Fruit fly (Drosophila melanogaster) whole organism, wandering third instar larva: Measurements from ENCODE around the gene Fibp.
A peak's percentile ranks its signal among the peaks of the same experiment; 100 is the strongest.

Experiments
- Abd-B ChIP-seq: fragments of >200 bp; optimal IDR thresholded peaks from 2 replicates; lab custom pipeline; 2017; ENCODE audit warnings: missing biosample characterization, missing genetic modification characterization
- CG32264 ChIP-seq: fragments of 200-800 bp; sonication (Bioruptor generic); optimal IDR thresholded peaks from 2 replicates; lab custom pipeline; 2016; ENCODE audit warnings: missing biosample characterization, missing genetic modification characterization
- CG9705 ChIP-seq: fragments of 200-800 bp; sonication (Bioruptor generic); optimal IDR thresholded peaks from 2 replicates; lab custom pipeline; 2018; ENCODE audit warnings: missing biosample characterization, mild to moderate bottlenecking, missing genetic modification characterization
- CrebA ChIP-seq: fragments of 200-800 bp; sonication (Bioruptor generic); optimal IDR thresholded peaks from 2 replicates; lab custom pipeline; 2016; ENCODE audit warnings: missing biosample characterization, mild to moderate bottlenecking, missing genetic modification characterization, borderline replicate concordance
- Dfd ChIP-seq: fragments of >200 bp; optimal IDR thresholded peaks from 2 replicates; lab custom pipeline; 2017; ENCODE audit warnings: missing biosample characterization, missing genetic modification characterization
- Dif ChIP-seq: fragments of 200-275, 200-300 bp; sonication (Bioruptor generic); optimal IDR thresholded peaks from 2 replicates; lab custom pipeline; 2018; ENCODE audit warnings: missing biosample characterization, missing genetic modification characterization; ENCODE audit not compliant: partially characterized antibody
- GATAd ChIP-seq: sonication (Bioruptor generic); optimal IDR thresholded peaks from 2 replicates; lab custom pipeline; 2016; ENCODE audit warnings: missing biosample characterization, missing genetic modification characterization
- HLH106 ChIP-seq: fragments of 200-800 bp; optimal IDR thresholded peaks from 3 replicates; lab custom pipeline; 2019; ENCODE audit warnings: missing biosample characterization, mild to moderate bottlenecking, missing genetic modification characterization, moderate library complexity
- Hr83 ChIP-seq: fragments of 200-300 bp; sonication (Bioruptor generic); optimal IDR thresholded peaks from 2 replicates; lab custom pipeline; 2016; ENCODE audit warnings: missing biosample characterization, mild to moderate bottlenecking, missing genetic modification characterization, moderate library complexity; ENCODE audit not compliant: poor library complexity, severe bottlenecking
- Jra ChIP-seq: sonication (Bioruptor generic); optimal IDR thresholded peaks from 2 replicates; lab custom pipeline; 2016; ENCODE audit warnings: missing biosample characterization, missing genetic modification characterization
- Mio ChIP-seq: sonication (Bioruptor generic); optimal IDR thresholded peaks from 2 replicates; lab custom pipeline; 2016; ENCODE audit warnings: missing biosample characterization, missing genetic modification characterization
- Myc ChIP-seq: fragments of >200 bp; optimal IDR thresholded peaks from 2 replicates; lab custom pipeline; 2017
- N ChIP-seq: fragments of >200 bp; optimal IDR thresholded peaks from 2 replicates; lab custom pipeline; 2018; ENCODE audit warnings: missing biosample characterization, missing external identifiers, missing genetic modification characterization
- OdsH ChIP-seq: fragments of 200-800 bp; sonication (Bioruptor generic); optimal IDR thresholded peaks from 2 replicates; lab custom pipeline; 2016; ENCODE audit warnings: missing biosample characterization, mild to moderate bottlenecking, missing genetic modification characterization
- Rel ChIP-seq, 2 experiments: fragments of 200-800 bp; sonication (Bioruptor generic) in 1 of 2; optimal IDR thresholded peaks; 2 replicates in 1 of 2; 3 replicates in 1 of 2; lab custom pipeline; 2016 to 2019; ENCODE audit warnings: mild to moderate bottlenecking in 2 of 2, missing biosample characterization in 2 of 2, missing genetic modification characterization in 2 of 2, moderate library complexity in 1 of 2
- Sp1 ChIP-seq: fragments of 200-800 bp; sonication (Bioruptor generic); optimal IDR thresholded peaks from 3 replicates; lab custom pipeline; 2019; ENCODE audit warnings: missing biosample characterization, mild to moderate bottlenecking, missing genetic modification characterization, moderate library complexity
- Vsx2 ChIP-seq: fragments of 200-300, 225-300 bp; sonication (Bioruptor generic); optimal IDR thresholded peaks from 2 replicates; lab custom pipeline; 2018; ENCODE audit warnings: missing biosample characterization, missing genetic modification characterization; ENCODE audit not compliant: partially characterized antibody
- br ChIP-seq: fragments of 200-800 bp; sonication (Bioruptor generic); optimal IDR thresholded peaks from 2 replicates; lab custom pipeline; 2016; ENCODE audit warnings: missing biosample characterization, missing genetic modification characterization
- brk ChIP-seq: fragments of 200-800 bp; sonication (Bioruptor generic); optimal IDR thresholded peaks from 2 replicates; lab custom pipeline; 2016; ENCODE audit warnings: missing biosample characterization, mild to moderate bottlenecking, missing genetic modification characterization
- dl ChIP-seq, 2 experiments: fragments of 175-275, 200-275 bp in 1 of 2; fragments of 200-275 bp in 1 of 2; sonication (Bioruptor generic); optimal IDR thresholded peaks; lab custom pipeline; 2018; ENCODE audit warnings: mild to moderate bottlenecking in 2 of 2, missing biosample characterization in 2 of 2, missing genetic modification characterization in 2 of 2, moderate library complexity in 2 of 2; ENCODE audit not compliant: partially characterized antibody in 2 of 2, insufficient read depth in 1 of 2
- dmrt93B ChIP-seq: fragments of 200-800 bp; sonication (Bioruptor generic); optimal IDR thresholded peaks from 2 replicates; lab custom pipeline; 2018; ENCODE audit warnings: missing biosample characterization, mild to moderate bottlenecking, missing genetic modification characterization
- ey ChIP-seq: fragments of 200-800 bp; sonication (Bioruptor generic); optimal IDR thresholded peaks from 2 replicates; lab custom pipeline; 2016; ENCODE audit warnings: missing biosample characterization, missing genetic modification characterization
- foxo ChIP-seq, 2 experiments: fragments of 200-800 bp; sonication (Bioruptor generic); optimal IDR thresholded peaks; 2 replicates in 1 of 2; 3 replicates in 1 of 2; lab custom pipeline; 2016 to 2017; ENCODE audit warnings: missing biosample characterization in 2 of 2, missing genetic modification characterization in 2 of 2
- fru ChIP-seq: fragments of 200-800 bp; sonication (Bioruptor generic); optimal IDR thresholded peaks from 3 replicates; lab custom pipeline; 2016; ENCODE audit warnings: missing biosample characterization, mild to moderate bottlenecking, missing genetic modification characterization
- h ChIP-seq: fragments of 200-800 bp; sonication (Bioruptor generic); optimal IDR thresholded peaks from 3 replicates; lab custom pipeline; 2016; ENCODE audit warnings: missing biosample characterization, mild to moderate bottlenecking, missing genetic modification characterization
- jim ChIP-seq: fragments of 175-275, 200-325 bp; sonication (Bioruptor generic); optimal IDR thresholded peaks from 2 replicates; lab custom pipeline; 2016; ENCODE audit warnings: missing biosample characterization, mild to moderate bottlenecking, missing genetic modification characterization
- pan ChIP-seq: fragments of >200 bp; optimal IDR thresholded peaks from 2 replicates; lab custom pipeline; 2017
- psq ChIP-seq: fragments of 200-800 bp; sonication (Bioruptor generic); optimal IDR thresholded peaks from 3 replicates; lab custom pipeline; 2017; ENCODE audit warnings: missing biosample characterization, mild to moderate bottlenecking, missing genetic modification characterization, moderate library complexity
- rgr ChIP-seq: fragments of 200-800 bp; sonication (Bioruptor generic); optimal IDR thresholded peaks from 3 replicates; lab custom pipeline; 2016; ENCODE audit warnings: missing biosample characterization, mild to moderate bottlenecking, missing genetic modification characterization
- sage ChIP-seq: fragments of 200-800 bp; sonication (Bioruptor generic); optimal IDR thresholded peaks from 2 replicates; lab custom pipeline; 2016; ENCODE audit warnings: missing biosample characterization, mild to moderate bottlenecking, missing genetic modification characterization
- tai ChIP-seq: sonication (Bioruptor generic); optimal IDR thresholded peaks from 2 replicates; lab custom pipeline; 2016; ENCODE audit warnings: missing biosample characterization, missing genetic modification characterization
- usp ChIP-seq: fragments of >200 bp; optimal IDR thresholded peaks from 2 replicates; lab custom pipeline; 2017; ENCODE audit warnings: missing biosample characterization, missing genetic modification characterization

Gene Fibp

DNA sequence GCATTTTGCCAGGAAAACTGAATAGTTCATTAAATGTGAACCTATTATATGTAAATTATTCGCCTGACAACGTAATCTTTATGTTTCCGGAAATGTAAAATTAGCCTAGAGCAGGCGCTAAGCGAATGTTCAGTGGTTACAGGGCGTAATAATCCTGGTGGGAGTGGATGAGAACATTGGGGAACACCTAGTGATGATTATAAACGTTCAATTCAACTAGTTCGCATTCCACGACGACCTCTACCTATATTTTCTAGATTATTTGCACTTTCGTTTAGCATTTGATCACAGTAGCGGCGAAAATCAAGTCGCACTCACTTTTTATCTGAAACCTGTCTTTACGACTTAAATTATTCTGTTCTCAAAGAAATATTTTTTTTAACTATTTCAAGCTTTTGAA is 10.2 kb downstream of the Fibp start:
- TF ChIP-seq fru (GFP tag; lab: Kevin White, UChicago) (no peak), GATAd (GFP tag; lab: Kevin White, UChicago) (no peak), HLH106 (tag; lab: Kevin White, UChicago) (no peak), brk (GFP tag; lab: Kevin White, UChicago) (no peak), Mio (GFP tag; lab: Kevin White, UChicago) (no peak), Hr83 (no peak), psq (GFP tag; lab: Kevin White, UChicago) (no peak), foxo (GFP tag; optimal IDR thresholded peaks at IDR 0.05; lab: Kevin White, UChicago) (no peak), Myc (no peak), dmrt93B (GFP tag; lab: Kevin White, UChicago) (no peak), CrebA (GFP tag; lab: Kevin White, UChicago) (no peak), CG9705 (no peak), br (GFP tag; lab: Kevin White, UChicago) (no peak), dl (GFP tag; optimal IDR thresholded peaks at IDR 0.05; lab: Kevin White, UChicago; ENCODE audit: insufficient read depth in 1 of 2, partially characterized antibody in 2 of 2) (no peak), Sp1 (GFP tag; lab: Kevin White, UChicago) (no peak), N (GFP tag; lab: Kevin White, UChicago) (no peak), h (GFP tag; lab: Kevin White, UChicago) (no peak), Vsx2 (GFP tag; lab: Kevin White, UChicago) (no peak), CG32264 (no peak)

DNA sequence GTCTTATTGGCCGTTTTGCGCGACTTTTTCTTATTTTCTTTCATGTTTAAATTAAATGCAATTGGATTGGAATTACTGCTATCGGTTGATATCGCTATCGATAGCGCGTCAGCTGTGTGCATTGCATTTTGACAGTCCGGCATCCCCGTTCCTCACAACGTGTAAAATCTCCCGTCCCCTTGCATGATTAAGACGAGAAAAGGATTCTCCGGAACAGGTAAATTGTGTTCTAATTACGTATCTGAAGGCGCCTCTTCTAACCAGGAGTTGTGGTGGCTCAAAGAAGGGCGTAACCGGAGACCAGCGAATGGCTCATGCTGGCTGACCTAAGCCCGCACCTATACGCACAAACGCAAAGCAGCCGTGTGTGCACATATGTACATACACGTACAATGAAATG is 10.7 kb downstream of the Fibp start, which contains the start of the genes CG14104 and Kap-alpha1:
Gene CG14104 (minus strand): TSS at position 97 of the 400 bp plus-strand sequence.
Gene Kap-alpha1 (plus strand): TSS at position 130 of the 400 bp plus-strand sequence.
- no peak for TF ChIP-seq Mio (GFP tag; lab: Kevin White, UChicago)
- no peak for TF ChIP-seq pan (lab: Kevin White, UChicago)
- TF ChIP-seq Dfd = no peak
- TF ChIP-seq tai = no peak
- TF ChIP-seq br (GFP tag; lab: Kevin White, UChicago) = no peak
- TF ChIP-seq CG9705 = no peak
- TF ChIP-seq ey (GFP tag; lab: Kevin White, UChicago) = no peak
- TF ChIP-seq Hr83 = no peak
- TF ChIP-seq Sp1 (GFP tag; lab: Kevin White, UChicago) = no peak
- peak; percentile 47 for TF ChIP-seq N (GFP tag; lab: Kevin White, UChicago)
- no peak for TF ChIP-seq Vsx2 (GFP tag; lab: Kevin White, UChicago)
- no peak for TF ChIP-seq GATAd (GFP tag; lab: Kevin White, UChicago)
- no peak for TF ChIP-seq sage (GFP tag; lab: Kevin White, UChicago)
- TF ChIP-seq Rel (GFP tag; optimal IDR thresholded peaks at IDR 0.05; lab: Kevin White, UChicago) = no peak
- TF ChIP-seq Rel (tag; optimal IDR thresholded peaks at IDR 0.05; lab: Kevin White, UChicago) = peak; percentile 28
- TF ChIP-seq CG32264 = no peak
- peak; percentile 11 for TF ChIP-seq Myc
- TF ChIP-seq fru (GFP tag; lab: Kevin White, UChicago) = no peak
- TF ChIP-seq Jra (GFP tag; lab: Kevin White, UChicago) = no peak

dm6 chr3L:19805895-19806294 is 11.9 kb downstream of the Fibp start, which contains the start of gene CG34116:
CG34116 (minus strand) TSS chr3L:19806036.
- TF ChIP-seq dmrt93B (GFP tag; lab: Kevin White, UChicago) (no peak), foxo (GFP tag; optimal IDR thresholded peaks at IDR 0.05; lab: Kevin White, UChicago) (no peak), N (GFP tag; lab: Kevin White, UChicago) (no peak), br (GFP tag; lab: Kevin White, UChicago) (no peak), CrebA (GFP tag; lab: Kevin White, UChicago) (no peak), usp (GFP tag; lab: Kevin White, UChicago) (no peak), Abd-B (GFP tag; lab: Kevin White, UChicago) (no peak), jim (GFP tag; lab: Kevin White, UChicago) (no peak), Dif (no peak)

- TF ChIP-seq br (GFP tag; lab: Kevin White, UChicago) = no peak
- TF ChIP-seq Hr83 = no peak
- TF ChIP-seq Myc = no peak
- TF ChIP-seq Mio (GFP tag; lab: Kevin White, UChicago) = no peak
- TF ChIP-seq rgr = no peak
- TF ChIP-seq OdsH (GFP tag; lab: Kevin White, UChicago) = no peak
- no peak for TF ChIP-seq Rel (GFP tag; optimal IDR thresholded peaks at IDR 0.05; lab: Kevin White, UChicago)
- TF ChIP-seq Rel (tag; optimal IDR thresholded peaks at IDR 0.05; lab: Kevin White, UChicago) = peak; percentile 39
- no peak for TF ChIP-seq Jra (GFP tag; lab: Kevin White, UChicago)
- TF ChIP-seq CG9705 = no peak
These were observed 12.9 kb downstream of the Fibp start, which contains the start of the genes TORIP and Ccdc58 for dm6 chr3L:19804908-19805307. TORIP (minus strand) TSS chr3L:19805080. Ccdc58 (plus strand) TSS chr3L:19805181.
